Worm (Caenorhabditis elegans): ENCODE data around the gene ocam-1.

Gene ocam-1

ce11 chrV:14166630-14167029, 899 bp downstream of the ocam-1 start, which contains the start of gene cest-1.1:
TSS of gene cest-1.1 (minus strand) at chrV:14166730.
- TF ChIP-seq efl-1 (optimal IDR thresholded peaks at IDR 0.05) (no peak), efl-1 (GFP tag; optimal IDR thresholded peaks at IDR 0.05 in 1 of 2) (no peak), ceh-63 (GFP tag; optimal IDR thresholded peaks at IDR 0.05) (no peak), mdl-1 (tag; optimal IDR thresholded peaks at IDR 0.05) (no peak), irx-1 (tag; optimal IDR thresholded peaks at IDR 0.05) (no peak), nhr-28 (tag; optimal IDR thresholded peaks at IDR 0.05) (no peak), F16B12.6 (tag; optimal IDR thresholded peaks at IDR 0.05) (no peak), isw-1 (GFP tag; IDR thresholded peaks at IDR 0.05) (no peak), rnt-1 (tag; optimal IDR thresholded peaks at IDR 0.05) (no peak), ceh-82 (tag; optimal IDR thresholded peaks at IDR 0.05) (no peak), nhr-12 (tag; optimal IDR thresholded peaks at IDR 0.05) (no peak)

ce11 chrV:14165745-14166144, 1.8 kb downstream of the ocam-1 start:
- TF ChIP-seq sup-37 (GFP tag; optimal IDR thresholded peaks at IDR 0.05) (no peak), nhr-237 (tag; optimal IDR thresholded peaks at IDR 0.05) (no peak), egl-13 (tag; optimal IDR thresholded peaks at IDR 0.05) (no peak), sox-4 (tag; optimal IDR thresholded peaks at IDR 0.05) (no peak)

ce11 chrV:14162959-14163548, 4.5 kb downstream of the ocam-1 start, which contains the start of gene srd-26:
TSS of gene srd-26 (minus strand) at chrV:14163009.
- TF ChIP-seq sup-37 (GFP tag; optimal IDR thresholded peaks at IDR 0.05) = no peak
- TF ChIP-seq mdl-1 (tag; optimal IDR thresholded peaks at IDR 0.05) = no peak
- TF ChIP-seq ceh-88 (GFP tag; IDR thresholded peaks at IDR 0.05) = no peak
- no peak for TF ChIP-seq fos-1 (tag; optimal IDR thresholded peaks at IDR 0.05)
- no peak for TF ChIP-seq lin-35 (GFP tag; optimal IDR thresholded peaks at IDR 0.05)
- no peak for TF ChIP-seq nhr-19 (GFP tag; conservative IDR thresholded peaks at IDR 0.05)

ce11 chrV:14160698-14161097, 6.8 kb downstream of the ocam-1 start, which contains the start of gene cest-1.2:
TSS of gene cest-1.2 (minus strand) at chrV:14160862.
- no peak for TF ChIP-seq mef-2 (tag; optimal IDR thresholded peaks at IDR 0.05)
- peak; percentile 61 for TF ChIP-seq elt-2 (tag; optimal IDR thresholded peaks at IDR 0.05)
- no peak for TF ChIP-seq tlp-1 (tag; optimal IDR thresholded peaks at IDR 0.05)
- no peak for TF ChIP-seq dsc-1 (tag; optimal IDR thresholded peaks at IDR 0.05)
- TF ChIP-seq ztf-4 (tag; optimal IDR thresholded peaks at IDR 0.05) = no peak

- TF ChIP-seq lsy-2 (tag; optimal IDR thresholded peaks at IDR 0.05) (no peak), zag-1 (tag; optimal IDR thresholded peaks at IDR 0.05) (no peak), hlh-17 (GFP tag; optimal IDR thresholded peaks at IDR 0.05; ENCODE audit: borderline replicate concordance) (no peak), pag-3 (tag; optimal IDR thresholded peaks at IDR 0.05; ENCODE audit: borderline replicate concordance, insufficient read depth) (no peak)
Measured at ce11 chrV:14156468-14156867, 11.1 kb downstream of the ocam-1 start, which contains the start of gene AH10.2. TSS of gene AH10.2 (plus strand) at chrV:14156768.

- no peak for TF ChIP-seq swsn-7 (tag; optimal IDR thresholded peaks at IDR 0.05)
- peak; percentile 14 for TF ChIP-seq tbx-2 (tag; optimal IDR thresholded peaks at IDR 0.05)
- peak; percentile 23 for TF ChIP-seq rnt-1 (tag; optimal IDR thresholded peaks at IDR 0.05)
- peak; percentile 12 for TF ChIP-seq nhr-20 (tag; optimal IDR thresholded peaks at IDR 0.05)
- TF ChIP-seq irx-1 (tag; optimal IDR thresholded peaks at IDR 0.05) = peak; percentile 36
- TF ChIP-seq fkh-8 (tag; optimal IDR thresholded peaks at IDR 0.05) = no peak
- peak; percentile 7 for TF ChIP-seq snu-23 (GFP tag; optimal IDR thresholded peaks at IDR 0.05)
- no peak for TF ChIP-seq Y116A8C.19 (tag; optimal IDR thresholded peaks at IDR 0.05; ENCODE audit: borderline replicate concordance)
- TF ChIP-seq dsc-1 (tag; optimal IDR thresholded peaks at IDR 0.05) = peak; percentile 72
- TF ChIP-seq lin-14 (GFP tag; optimal IDR thresholded peaks at IDR 0.05) = peak; percentile 66
- peak in 1 of 2 experiments; percentile 7 for TF ChIP-seq efl-1 (optimal IDR thresholded peaks at IDR 0.05)
- peak in 1 of 2 experiments; percentile 3 for TF ChIP-seq efl-1 (GFP tag; optimal IDR thresholded peaks at IDR 0.05 in 1 of 2)
- peak; percentile 38 for TF ChIP-seq fkh-4 (tag; optimal IDR thresholded peaks at IDR 0.05; ENCODE audit: borderline replicate concordance)
- no peak for TF ChIP-seq egl-13 (tag; optimal IDR thresholded peaks at IDR 0.05)
- TF ChIP-seq nhr-71 (tag; optimal IDR thresholded peaks at IDR 0.05) = peak; percentile 63
- no peak for TF ChIP-seq ceh-82 (tag; optimal IDR thresholded peaks at IDR 0.05)
Measured at ce11 chrV:14153615-14154014, 13.9 kb downstream of the ocam-1 start.
